Worm (Caenorhabditis elegans) whole organism, L4 larva: ENCODE results near the gene F07C3.2.

ENCODE experiments used
- F10B5.3 ChIP-seq: sonication (generic microtip); optimal IDR thresholded peaks from 2 replicates; lab custom pipeline; 2016; ENCODE audit warnings: mild to moderate bottlenecking, missing genetic modification characterization, missing compliant biosample characterization
- F49E8.2 ChIP-seq: sonication (generic microtip); optimal IDR thresholded peaks from 2 replicates; lab custom pipeline; 2016; ENCODE audit warnings: missing compliant biosample characterization, mild to moderate bottlenecking, missing genetic modification characterization, borderline replicate concordance
- R02D3.7 ChIP-seq: fragments of 150-350 bp; sonication (generic microtip); optimal IDR thresholded peaks from 3 replicates; lab custom pipeline; 2014; ENCODE audit warnings: missing biosample characterization, missing genetic modification characterization
- T20F7.1 ChIP-seq: fragments of 200-800 bp; sonication (Bioruptor generic); optimal IDR thresholded peaks from 2 replicates; lab custom pipeline; 2018; ENCODE audit warnings: mild to moderate bottlenecking, missing genetic modification characterization, missing compliant biosample characterization
- T26A8.4 ChIP-seq: fragments of 200-800 bp; sonication (Bioruptor generic); IDR thresholded peaks from 2 replicates; pipeline ENCODE4 v1.3.6; 2022; ENCODE audit warnings: missing genetic modification characterization, missing compliant biosample characterization
- ZK337.2 ChIP-seq: fragments of 200-800 bp; sonication (Bioruptor generic); IDR thresholded peaks from 2 replicates; pipeline ENCODE4 v1.3.6; 2022; ENCODE audit warnings: missing genetic modification reagents, missing genetic modification characterization, missing compliant biosample characterization
- aha-1 ChIP-seq: fragments of 150-350 bp; peaks from one replicate; lab custom pipeline; 2014; ENCODE audit warnings: missing biosample characterization, missing genetic modification characterization
- attf-4 ChIP-seq: sonication (generic microtip); optimal IDR thresholded peaks from 3 replicates; lab custom pipeline; 2017; ENCODE audit warnings: missing biosample characterization, missing genetic modification characterization
- ceh-20 ChIP-seq: fragments of 200-800 bp; sonication (Bioruptor generic); IDR thresholded peaks from 2 replicates; pipeline ENCODE4 v1.3.6; 2022; ENCODE audit warnings: missing genetic modification reagents, missing genetic modification characterization, missing compliant biosample characterization
- ceh-28 ChIP-seq: fragments of 150-350 bp; optimal IDR thresholded peaks from 2 replicates; lab custom pipeline; 2014; ENCODE audit warnings: missing biosample characterization, missing genetic modification reagents, missing genetic modification characterization
- ces-1 ChIP-seq: fragments of 150-350 bp; sonication (generic microtip); optimal IDR thresholded peaks from 4 replicates; lab custom pipeline; 2014; ENCODE audit warnings: missing biosample characterization, missing genetic modification reagents, missing genetic modification characterization
- ctbp-1 ChIP-seq: fragments of 200-800 bp; sonication (Bioruptor generic); IDR thresholded peaks from 2 replicates; pipeline ENCODE4 v1.3.6; 2022; ENCODE audit warnings: missing genetic modification reagents, missing genetic modification characterization, missing compliant biosample characterization
- daf-12 ChIP-seq: fragments of 150-350 bp; optimal IDR thresholded peaks from 2 replicates; lab custom pipeline; 2014; ENCODE audit warnings: missing biosample characterization, missing genetic modification reagents, missing genetic modification characterization
- daf-16 ChIP-seq, 3 experiments: sonication (generic microtip); optimal IDR thresholded peaks; 2 replicates each; lab custom pipeline; 2016 to 2017; ENCODE audit warnings: missing genetic modification characterization in 3 of 3, missing genetic modification reagents in 3 of 3, mild to moderate bottlenecking in 2 of 3, missing compliant biosample characterization in 2 of 3, missing biosample characterization in 1 of 3, moderate library complexity in 1 of 3
- daf-19 ChIP-seq: fragments of 200-800 bp; sonication (Bioruptor generic); conservative IDR thresholded peaks from 2 replicates; pipeline ENCODE4 v1.3.6; 2022; ENCODE audit warnings: missing genetic modification characterization, missing compliant biosample characterization
- dmd-9 ChIP-seq: fragments of 200-800 bp; sonication (Bioruptor generic); IDR thresholded peaks from 2 replicates; pipeline ENCODE4 v1.3.6; 2022; ENCODE audit warnings: missing genetic modification reagents, missing genetic modification characterization, missing compliant biosample characterization
- duxl-1 ChIP-seq: sonication (generic microtip); optimal IDR thresholded peaks from 2 replicates; lab custom pipeline; 2016; ENCODE audit warnings: mild to moderate bottlenecking, missing genetic modification characterization, moderate library complexity, missing compliant biosample characterization; ENCODE audit not compliant: poor library complexity
- dve-1 ChIP-seq: sonication (generic microtip); optimal IDR thresholded peaks from 2 replicates; lab custom pipeline; 2017; ENCODE audit warnings: antibody characterized with exemption, mild to moderate bottlenecking, missing genetic modification characterization, missing compliant biosample characterization; ENCODE audit not compliant: insufficient read depth
- hif-1 ChIP-seq, 2 experiments: sonication (generic microtip); optimal IDR thresholded peaks; 2 replicates each; lab custom pipeline; 2016 to 2017; ENCODE audit warnings: missing compliant biosample characterization in 2 of 2, missing genetic modification characterization in 2 of 2, missing genetic modification reagents in 2 of 2, missing genotype in 2 of 2, mild to moderate bottlenecking in 1 of 2
- hlh-11 ChIP-seq: fragments of 200-800 bp; sonication (Bioruptor generic); optimal IDR thresholded peaks from 2 replicates; lab custom pipeline; 2018; ENCODE audit warnings: mild to moderate bottlenecking, missing genetic modification characterization, missing compliant biosample characterization
- hlh-30 ChIP-seq: sonication (generic microtip); optimal IDR thresholded peaks from 2 replicates; lab custom pipeline; 2017; ENCODE audit warnings: antibody characterized with exemption, mild to moderate bottlenecking, missing genetic modification characterization, missing compliant biosample characterization; ENCODE audit not compliant: insufficient read depth
- hmg-1.1 ChIP-seq: fragments of 200-800 bp; sonication (Bioruptor generic); IDR thresholded peaks from 2 replicates; pipeline ENCODE4 v1.3.6; 2022; ENCODE audit warnings: missing genetic modification reagents, missing genetic modification characterization, missing compliant biosample characterization
- jun-1 ChIP-seq: fragments of 150-350 bp; optimal IDR thresholded peaks from 2 replicates; lab custom pipeline; 2014; ENCODE audit warnings: missing biosample characterization, missing genetic modification reagents, missing genetic modification characterization
- lim-7 ChIP-seq: fragments of 200-800 bp; sonication (Bioruptor generic); IDR thresholded peaks from 2 replicates; pipeline ENCODE4 v1.3.6; 2022; ENCODE audit warnings: missing genetic modification characterization, missing compliant biosample characterization
- lin-1 ChIP-seq: fragments of 200-800 bp; sonication (Bioruptor generic); IDR thresholded peaks from 2 replicates; pipeline ENCODE4 v1.3.6; 2022; ENCODE audit warnings: missing genetic modification reagents, missing genetic modification characterization, missing compliant biosample characterization
- lin-15B ChIP-seq: fragments of 150-350 bp; sonication (generic microtip); optimal IDR thresholded peaks from 3 replicates; lab custom pipeline; 2014; ENCODE audit warnings: missing biosample characterization, missing genetic modification characterization
- lin-29 ChIP-seq: fragments of 200-800 bp; sonication (Bioruptor generic); IDR thresholded peaks from 2 replicates; pipeline ENCODE4 v1.3.6; 2022; ENCODE audit warnings: missing genetic modification reagents, missing genetic modification characterization, missing compliant biosample characterization
- lsy-2 ChIP-seq, 2 experiments: fragments of 150-350 bp in 1 of 2; sonication (generic microtip) in 1 of 2; optimal IDR thresholded peaks; 2 replicates each; lab custom pipeline; 2014 to 2017; ENCODE audit warnings: missing biosample characterization in 2 of 2, missing genetic modification characterization in 2 of 2
- madf-5 ChIP-seq, 2 experiments: fragments of 200-800 bp; sonication (Bioruptor generic); IDR thresholded peaks; 2 replicates each; pipeline ENCODE4 v1.3.6; 2022; ENCODE audit warnings: missing compliant biosample characterization in 2 of 2, missing genetic modification characterization in 2 of 2
- madf-9 ChIP-seq: fragments of 200-800 bp; sonication (Bioruptor generic); conservative IDR thresholded peaks from 2 replicates; pipeline ENCODE4 v1.3.6; 2022; ENCODE audit warnings: missing genetic modification reagents, missing genetic modification characterization, missing compliant biosample characterization
- mes-2 ChIP-seq: sonication (generic microtip); optimal IDR thresholded peaks from 2 replicates; lab custom pipeline; 2016; ENCODE audit warnings: missing genotype, mild to moderate bottlenecking, missing genetic modification characterization, missing compliant biosample characterization; ENCODE audit not compliant: poor library complexity, severe bottlenecking
- nhr-102 ChIP-seq: sonication (generic microtip); optimal IDR thresholded peaks from 2 replicates; lab custom pipeline; 2016; ENCODE audit warnings: mild to moderate bottlenecking, missing genetic modification characterization, moderate library complexity, missing compliant biosample characterization
- nhr-237 ChIP-seq: sonication (generic microtip); optimal IDR thresholded peaks from 2 replicates; lab custom pipeline; 2017; ENCODE audit warnings: missing biosample characterization, missing genetic modification characterization
- nhr-25 ChIP-seq: sonication (generic microtip); optimal IDR thresholded peaks from 2 replicates; lab custom pipeline; 2017; ENCODE audit warnings: missing genetic modification characterization, mild to moderate bottlenecking, missing compliant biosample characterization, antibody characterized with exemption, moderate library complexity, borderline replicate concordance; ENCODE audit not compliant: insufficient read depth
- nhr-28 ChIP-seq: fragments of 150-350 bp; optimal IDR thresholded peaks from 2 replicates; lab custom pipeline; 2014; ENCODE audit warnings: missing biosample characterization, missing genetic modification characterization
- nhr-48 ChIP-seq: sonication (generic microtip); optimal IDR thresholded peaks from 2 replicates; lab custom pipeline; 2016; ENCODE audit warnings: mild to moderate bottlenecking, missing genetic modification characterization, missing compliant biosample characterization
- nhr-77 ChIP-seq: fragments of 150-350 bp; optimal IDR thresholded peaks from 2 replicates; lab custom pipeline; 2014; ENCODE audit warnings: missing biosample characterization, missing genetic modification characterization
- pha-4 ChIP-seq, 2 experiments: fragments of 150-350 bp in 1 of 2; fragments of 200-800 bp in 1 of 2; sonication (Bioruptor generic) in 1 of 2; IDR thresholded peaks in 1 of 2; optimal IDR thresholded peaks in 1 of 2; 2 replicates each; pipeline versions ENCODE4 v1.3.6 to Lab custom; 2014 to 2022; ENCODE audit warnings: missing genetic modification characterization in 2 of 2, missing genetic modification reagents in 2 of 2, missing biosample characterization in 1 of 2, missing compliant biosample characterization in 1 of 2
- pqm-1 ChIP-seq: sonication (generic microtip); optimal IDR thresholded peaks from 2 replicates; lab custom pipeline; 2017; ENCODE audit warnings: missing biosample characterization, missing genetic modification characterization
- rbr-2 ChIP-seq: sonication (generic microtip); optimal IDR thresholded peaks from 2 replicates; lab custom pipeline; 2016; ENCODE audit warnings: missing genotype, missing genetic modification characterization, missing compliant biosample characterization
- saeg-2 ChIP-seq: fragments of 200-800 bp; sonication (Bioruptor generic); IDR thresholded peaks from 2 replicates; pipeline ENCODE4 v1.3.6; 2022; ENCODE audit warnings: missing genetic modification reagents, missing genetic modification characterization, missing compliant biosample characterization
- set-16 ChIP-seq: fragments of 200-800 bp; sonication (Bioruptor generic); IDR thresholded peaks from 2 replicates; pipeline ENCODE4 v1.3.6; 2022; ENCODE audit warnings: missing genetic modification reagents, missing genetic modification characterization, missing compliant biosample characterization
- snpc-1.2 ChIP-seq: fragments of 200-800 bp; sonication (Bioruptor generic); IDR thresholded peaks from 2 replicates; pipeline ENCODE4 v1.3.6; 2022; ENCODE audit warnings: missing genetic modification reagents, missing genetic modification characterization, missing compliant biosample characterization
- spr-3 ChIP-seq: fragments of 200-800 bp; sonication (Bioruptor generic); optimal IDR thresholded peaks from 2 replicates; lab custom pipeline; 2018; ENCODE audit warnings: mild to moderate bottlenecking, missing genetic modification characterization, missing compliant biosample characterization
- unc-62 ChIP-seq, 3 experiments: fragments of 150-350 bp in 1 of 3; sonication (generic microtip); optimal IDR thresholded peaks in 2 of 3; peaks in 1 of 3; 1 replicate in 1 of 3; 2 replicates in 2 of 3; lab custom pipeline; 2014 to 2017; ENCODE audit warnings: missing biosample characterization in 3 of 3, missing genetic modification characterization in 3 of 3, missing genetic modification reagents in 3 of 3, missing genotype in 1 of 3
- vab-7 ChIP-seq: fragments of 200-800 bp; sonication (Bioruptor generic); IDR thresholded peaks from 2 replicates; pipeline ENCODE4 v1.3.6; 2022; ENCODE audit warnings: missing genetic modification reagents, missing genetic modification characterization, missing compliant biosample characterization
- zip-11 ChIP-seq: fragments of 200-800 bp; sonication (Bioruptor generic); IDR thresholded peaks from 2 replicates; pipeline ENCODE4 v1.3.6; 2022; ENCODE audit warnings: missing genetic modification characterization, missing compliant biosample characterization

F07C3.2 gene

ce11 chrV:9219390-9219733 lies 6.5 kb upstream of the F07C3.2 start:
- TF ChIP-seq lin-1 (GFP tag; lab: Robert Waterston, UW) (no peak), attf-4 (tag; lab: Kevin White, UChicago) (no peak), ZK337.2 (GFP tag; lab: Robert Waterston, UW) (no peak), set-16 (GFP tag; lab: Robert Waterston, UW) (no peak), aha-1 (peak; percentile 75), ceh-20 (GFP tag; lab: Robert Waterston, UW) (no peak), nhr-77 (tag; lab: Kevin White, UChicago) (no peak), nhr-102 (tag; lab: Kevin White, UChicago) (no peak), zip-11 (no peak), daf-19 (GFP tag; lab: Robert Waterston, UW) (no peak), nhr-237 (tag; lab: Kevin White, UChicago) (no peak), madf-9 (GFP tag; lab: Robert Waterston, UW) (no peak), ces-1 (GFP tag; lab: Kevin White, UChicago) (no peak), hmg-1.1 (GFP tag; lab: Robert Waterston, UW) (0 out of 2 replicates have a peak, but pooled peaks have one; percentile 27)

ce11 chrV:9220444-9220843 lies 5.5 kb upstream of the F07C3.2 start:
- TF ChIP-seq spr-3 (no peak), rbr-2 (tag; lab: Kevin White, UChicago) (peak; percentile 27), ceh-20 (GFP tag; lab: Robert Waterston, UW) (no peak), ctbp-1 (GFP tag; lab: Robert Waterston, UW) (no peak), hlh-30 (tag; lab: Kevin White, UChicago) (peak; percentile 69), pqm-1 (tag; lab: Kevin White, UChicago) (no peak), T20F7.1 (GFP tag; lab: Kevin White, UChicago) (no peak), pha-4 (GFP tag; IDR thresholded peaks at IDR 0.05; lab: Robert Waterston, UW) (no peak), pha-4 (tag; optimal IDR thresholded peaks at IDR 0.05; lab: Kevin White, UChicago) (no peak), nhr-28 (tag; lab: Kevin White, UChicago) (peak; percentile 37), snpc-1.2 (GFP tag; lab: Robert Waterston, UW) (no peak), dve-1 (tag; lab: Kevin White, UChicago) (no peak), hmg-1.1 (GFP tag; lab: Robert Waterston, UW) (no peak), daf-12 (tag; lab: Kevin White, UChicago) (no peak), nhr-25 (tag; lab: Kevin White, UChicago) (no peak), dmd-9 (GFP tag; lab: Robert Waterston, UW) (no peak), nhr-48 (tag; lab: Kevin White, UChicago) (no peak), F49E8.2 (tag; lab: Kevin White, UChicago) (no peak), mes-2 (peak; percentile 72), hlh-11 (tag; lab: Kevin White, UChicago) (peak; percentile 16), lin-15B (tag; lab: Kevin White, UChicago) (no peak), daf-16 (GFP tag; optimal IDR thresholded peaks at IDR 0.05; lab: Kevin White, UChicago) (no peak), daf-16 (tag; optimal IDR thresholded peaks at IDR 0.05; lab: Kevin White, UChicago) (no peak), saeg-2 (GFP tag; lab: Robert Waterston, UW) (no peak), lim-7 (GFP tag; lab: Robert Waterston, UW) (no peak), hif-1 (tag; optimal IDR thresholded peaks at IDR 0.05; lab: Kevin White, UChicago) (no peak), unc-62 (GFP tag; optimal IDR thresholded peaks at IDR 0.05 in 1 of 2; lab: Kevin White, UChicago) (peak in 1 of 2 experiments; percentile 6), unc-62 (tag; optimal IDR thresholded peaks at IDR 0.05; lab: Kevin White, UChicago) (no peak), attf-4 (tag; lab: Kevin White, UChicago) (no peak), nhr-102 (tag; lab: Kevin White, UChicago) (no peak), F10B5.3 (no peak), jun-1 (tag; lab: Kevin White, UChicago) (no peak), vab-7 (GFP tag; lab: Robert Waterston, UW) (no peak), ceh-28 (no peak), T26A8.4 (GFP tag; lab: Robert Waterston, UW) (no peak), R02D3.7 (tag; lab: Kevin White, UChicago) (no peak), duxl-1 (tag; lab: Kevin White, UChicago) (no peak), madf-5 (GFP tag; IDR thresholded peaks at IDR 0.05; lab: Robert Waterston, UW) (no peak), lin-29 (GFP tag; lab: Robert Waterston, UW) (no peak), lsy-2 (tag; optimal IDR thresholded peaks at IDR 0.05; lab: Kevin White, UChicago) (peak in 1 of 2 experiments; percentile 51)
